Worm (Caenorhabditis elegans) whole organism, L4 larva: ENCODE results near the gene trcs-2.

Experiments
- D1046.2 ChIP-seq: fragments of 200-800 bp; sonication (Bioruptor generic); IDR thresholded peaks from 2 replicates; pipeline ENCODE4 v1.3.6; 2022; ENCODE audit warnings: missing genetic modification characterization, missing compliant biosample characterization
- F10B5.3 ChIP-seq: sonication (generic microtip); optimal IDR thresholded peaks from 2 replicates; lab custom pipeline; 2016; ENCODE audit warnings: mild to moderate bottlenecking, missing genetic modification characterization, missing compliant biosample characterization
- F44E2.7 ChIP-seq: fragments of 200-800 bp; sonication (Bioruptor generic); IDR thresholded peaks from 2 replicates; pipeline ENCODE4 v2.1.2; 2022; ENCODE audit warnings: missing genetic modification characterization, missing compliant biosample characterization
- T20F7.1 ChIP-seq: fragments of 200-800 bp; sonication (Bioruptor generic); optimal IDR thresholded peaks from 2 replicates; lab custom pipeline; 2018; ENCODE audit warnings: mild to moderate bottlenecking, missing genetic modification characterization, missing compliant biosample characterization
- T26A8.4 ChIP-seq: fragments of 200-800 bp; sonication (Bioruptor generic); IDR thresholded peaks from 2 replicates; pipeline ENCODE4 v1.3.6; 2022; ENCODE audit warnings: missing genetic modification characterization, missing compliant biosample characterization
- Y5F2A.4 ChIP-seq: fragments of 200-800 bp; sonication (Bioruptor generic); optimal IDR thresholded peaks from 2 replicates; lab custom pipeline; 2018; ENCODE audit warnings: mild to moderate bottlenecking, missing genetic modification characterization, missing compliant biosample characterization
- Y75B8A.6 ChIP-seq: fragments of 200-800 bp; sonication (Bioruptor generic); IDR thresholded peaks from 2 replicates; pipeline ENCODE4 v1.3.6; 2022; ENCODE audit warnings: missing genetic modification reagents, missing genetic modification characterization, missing compliant biosample characterization
- ama-1 ChIP-seq: fragments of 150-350 bp; optimal IDR thresholded peaks from 2 replicates; lab custom pipeline; 2014; ENCODE audit warnings: inconsistent platforms, mixed read lengths
- arid-1 ChIP-seq: fragments of 200-800 bp; sonication (Bioruptor generic); conservative IDR thresholded peaks from 2 replicates; pipeline ENCODE4 v1.3.6; 2022; ENCODE audit warnings: missing genetic modification reagents, missing genetic modification characterization, missing compliant biosample characterization
- ces-1 ChIP-seq: fragments of 150-350 bp; sonication (generic microtip); optimal IDR thresholded peaks from 4 replicates; lab custom pipeline; 2014; ENCODE audit warnings: missing biosample characterization, missing genetic modification reagents, missing genetic modification characterization
- daf-16 ChIP-seq, 3 experiments: sonication (generic microtip); optimal IDR thresholded peaks; 2 replicates each; lab custom pipeline; 2016 to 2017; ENCODE audit warnings: missing genetic modification characterization in 3 of 3, missing genetic modification reagents in 3 of 3, mild to moderate bottlenecking in 2 of 3, missing compliant biosample characterization in 2 of 3, missing biosample characterization in 1 of 3, moderate library complexity in 1 of 3
- daf-19 ChIP-seq: fragments of 200-800 bp; sonication (Bioruptor generic); conservative IDR thresholded peaks from 2 replicates; pipeline ENCODE4 v1.3.6; 2022; ENCODE audit warnings: missing genetic modification characterization, missing compliant biosample characterization
- daf-8 ChIP-seq: fragments of 200-800 bp; sonication (Bioruptor generic); IDR thresholded peaks from 2 replicates; pipeline ENCODE4 v1.3.6; 2022; ENCODE audit warnings: missing genetic modification characterization, missing compliant biosample characterization
- duxl-1 ChIP-seq: sonication (generic microtip); optimal IDR thresholded peaks from 2 replicates; lab custom pipeline; 2016; ENCODE audit warnings: mild to moderate bottlenecking, missing genetic modification characterization, moderate library complexity, missing compliant biosample characterization; ENCODE audit not compliant: poor library complexity
- dve-1 ChIP-seq: sonication (generic microtip); optimal IDR thresholded peaks from 2 replicates; lab custom pipeline; 2017; ENCODE audit warnings: antibody characterized with exemption, mild to moderate bottlenecking, missing genetic modification characterization, missing compliant biosample characterization; ENCODE audit not compliant: insufficient read depth
- fos-1 ChIP-seq: fragments of 150-350 bp; optimal IDR thresholded peaks from 2 replicates; lab custom pipeline; 2014; ENCODE audit warnings: missing biosample characterization, missing genetic modification characterization
- hlh-11 ChIP-seq: fragments of 200-800 bp; sonication (Bioruptor generic); optimal IDR thresholded peaks from 2 replicates; lab custom pipeline; 2018; ENCODE audit warnings: mild to moderate bottlenecking, missing genetic modification characterization, missing compliant biosample characterization
- lin-15B ChIP-seq: fragments of 150-350 bp; sonication (generic microtip); optimal IDR thresholded peaks from 3 replicates; lab custom pipeline; 2014; ENCODE audit warnings: missing biosample characterization, missing genetic modification characterization
- lir-3 ChIP-seq: sonication (generic microtip); optimal IDR thresholded peaks from 2 replicates; lab custom pipeline; 2016; ENCODE audit warnings: mild to moderate bottlenecking, missing genetic modification characterization, missing compliant biosample characterization
- mdl-1 ChIP-seq, 2 experiments: fragments of 150-350 bp in 1 of 2; sonication (generic microtip) in 1 of 2; optimal IDR thresholded peaks; 2 replicates each; lab custom pipeline; 2014 to 2017; ENCODE audit warnings: missing biosample characterization in 2 of 2, missing genetic modification characterization in 2 of 2
- mdt-29 ChIP-seq: fragments of 200-800 bp; sonication (Bioruptor generic); IDR thresholded peaks from 2 replicates; pipeline ENCODE4 v1.3.6; 2022; ENCODE audit warnings: missing genetic modification reagents, missing genetic modification characterization, missing compliant biosample characterization
- mep-1 ChIP-seq: fragments of 150-350 bp; sonication (generic microtip); optimal IDR thresholded peaks from 3 replicates; lab custom pipeline; 2014; ENCODE audit warnings: missing biosample characterization, missing genetic modification characterization
- mes-2 ChIP-seq: sonication (generic microtip); optimal IDR thresholded peaks from 2 replicates; lab custom pipeline; 2016; ENCODE audit warnings: missing genotype, mild to moderate bottlenecking, missing genetic modification characterization, missing compliant biosample characterization; ENCODE audit not compliant: poor library complexity, severe bottlenecking
- mxl-3 ChIP-seq: fragments of 200-800 bp; sonication (Bioruptor generic); optimal IDR thresholded peaks from 2 replicates; lab custom pipeline; 2018; ENCODE audit warnings: mild to moderate bottlenecking, missing genetic modification characterization, missing compliant biosample characterization
- nhr-11 ChIP-seq: fragments of 150-350 bp; optimal IDR thresholded peaks from 2 replicates; lab custom pipeline; 2014; ENCODE audit warnings: missing biosample characterization, missing genetic modification characterization
- nhr-111 ChIP-seq: fragments of 200-800 bp; sonication (Bioruptor generic); optimal IDR thresholded peaks from 2 replicates; lab custom pipeline; 2018; ENCODE audit warnings: mild to moderate bottlenecking, missing genetic modification characterization, missing compliant biosample characterization
- nhr-237 ChIP-seq: sonication (generic microtip); optimal IDR thresholded peaks from 2 replicates; lab custom pipeline; 2017; ENCODE audit warnings: missing biosample characterization, missing genetic modification characterization
- nhr-25 ChIP-seq: sonication (generic microtip); optimal IDR thresholded peaks from 2 replicates; lab custom pipeline; 2017; ENCODE audit warnings: missing genetic modification characterization, mild to moderate bottlenecking, missing compliant biosample characterization, antibody characterized with exemption, moderate library complexity, borderline replicate concordance; ENCODE audit not compliant: insufficient read depth
- nhr-28 ChIP-seq: fragments of 150-350 bp; optimal IDR thresholded peaks from 2 replicates; lab custom pipeline; 2014; ENCODE audit warnings: missing biosample characterization, missing genetic modification characterization
- nhr-41 ChIP-seq: fragments of 200-800 bp; sonication (Bioruptor generic); IDR thresholded peaks from 2 replicates; pipeline ENCODE4 v1.3.6; 2022; ENCODE audit warnings: missing genetic modification reagents, missing genetic modification characterization, missing compliant biosample characterization
- nhr-6 ChIP-seq: fragments of 150-350 bp; optimal IDR thresholded peaks from 2 replicates; lab custom pipeline; 2014; ENCODE audit warnings: missing biosample characterization, missing genetic modification characterization
- pha-4 ChIP-seq, 2 experiments: fragments of 150-350 bp in 1 of 2; fragments of 200-800 bp in 1 of 2; sonication (Bioruptor generic) in 1 of 2; IDR thresholded peaks in 1 of 2; optimal IDR thresholded peaks in 1 of 2; 2 replicates each; pipeline versions ENCODE4 v1.3.6 to Lab custom; 2014 to 2022; ENCODE audit warnings: missing genetic modification characterization in 2 of 2, missing genetic modification reagents in 2 of 2, missing biosample characterization in 1 of 2, missing compliant biosample characterization in 1 of 2
- pqm-1 ChIP-seq: sonication (generic microtip); optimal IDR thresholded peaks from 2 replicates; lab custom pipeline; 2017; ENCODE audit warnings: missing biosample characterization, missing genetic modification characterization
- rbr-2 ChIP-seq: sonication (generic microtip); optimal IDR thresholded peaks from 2 replicates; lab custom pipeline; 2016; ENCODE audit warnings: missing genotype, missing genetic modification characterization, missing compliant biosample characterization
- set-16 ChIP-seq: fragments of 200-800 bp; sonication (Bioruptor generic); IDR thresholded peaks from 2 replicates; pipeline ENCODE4 v1.3.6; 2022; ENCODE audit warnings: missing genetic modification reagents, missing genetic modification characterization, missing compliant biosample characterization
- skn-1 ChIP-seq: fragments of 150-350 bp; optimal IDR thresholded peaks from 2 replicates; lab custom pipeline; 2014; ENCODE audit warnings: missing biosample characterization, missing genetic modification characterization
- tag-97 ChIP-seq: fragments of 200-800 bp; sonication (Bioruptor generic); IDR thresholded peaks from 2 replicates; pipeline ENCODE4 v1.3.6; 2022; ENCODE audit warnings: missing genetic modification characterization, missing compliant biosample characterization
- tra-1 ChIP-seq: fragments of 200-800 bp; sonication (Bioruptor generic); IDR thresholded peaks from 2 replicates; pipeline ENCODE4 v1.3.6; 2022; ENCODE audit warnings: missing genetic modification reagents, missing genetic modification characterization, missing compliant biosample characterization
- unc-62 ChIP-seq, 3 experiments: fragments of 150-350 bp in 1 of 3; sonication (generic microtip); optimal IDR thresholded peaks in 2 of 3; peaks in 1 of 3; 1 replicate in 1 of 3; 2 replicates in 2 of 3; lab custom pipeline; 2014 to 2017; ENCODE audit warnings: missing biosample characterization in 3 of 3, missing genetic modification characterization in 3 of 3, missing genetic modification reagents in 3 of 3, missing genotype in 1 of 3
- vab-7 ChIP-seq: fragments of 200-800 bp; sonication (Bioruptor generic); IDR thresholded peaks from 2 replicates; pipeline ENCODE4 v1.3.6; 2022; ENCODE audit warnings: missing genetic modification reagents, missing genetic modification characterization, missing compliant biosample characterization
- zfp-3 ChIP-seq: fragments of 200-800 bp; sonication (Bioruptor generic); conservative IDR thresholded peaks from 2 replicates; pipeline ENCODE4 v1.3.6; 2022; ENCODE audit warnings: missing genetic modification reagents, missing genetic modification characterization, missing compliant biosample characterization
- zip-11 ChIP-seq: fragments of 200-800 bp; sonication (Bioruptor generic); IDR thresholded peaks from 2 replicates; pipeline ENCODE4 v1.3.6; 2022; ENCODE audit warnings: missing genetic modification characterization, missing compliant biosample characterization
- ztf-7 ChIP-seq: fragments of 150-350 bp; optimal IDR thresholded peaks from 2 replicates; lab custom pipeline; 2014; ENCODE audit warnings: missing biosample characterization, missing genetic modification characterization

trcs-2 gene

DNA sequence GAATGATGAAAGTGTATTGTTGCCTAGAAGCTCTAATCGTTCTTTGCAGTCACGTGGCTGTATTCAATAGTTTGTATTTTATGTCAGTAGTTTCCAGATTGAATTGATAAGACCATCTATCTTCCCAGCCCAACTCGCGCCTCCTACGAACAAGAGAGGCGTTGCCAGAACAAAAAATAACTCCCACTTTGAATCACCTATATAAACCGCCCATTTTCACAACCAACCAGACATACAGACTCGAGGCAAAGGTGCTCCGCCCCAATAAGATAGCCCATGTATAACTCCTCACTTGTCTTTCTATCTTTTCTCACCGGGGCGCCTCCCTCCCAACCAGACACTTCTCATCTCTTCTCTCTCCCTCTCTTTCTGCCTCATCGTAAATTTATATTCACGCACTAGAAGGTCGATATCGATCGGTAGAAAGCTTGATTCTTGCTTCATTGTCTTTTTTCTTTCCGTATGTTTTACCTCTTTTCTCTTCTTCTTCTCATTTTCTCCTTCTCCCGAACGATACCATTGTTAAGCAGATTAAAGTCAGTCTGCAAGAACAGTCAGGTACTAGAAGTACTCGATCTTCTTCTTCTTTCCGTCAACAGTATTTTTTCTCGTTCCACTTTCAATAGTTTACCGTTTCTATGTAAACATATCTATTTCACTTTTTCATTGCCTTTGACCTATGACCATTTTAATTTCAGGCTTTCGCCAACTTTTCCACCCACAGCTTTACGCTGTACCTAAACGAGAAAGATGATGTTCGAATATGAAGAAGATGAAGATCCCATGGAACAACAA lies 21.3 kb downstream of the trcs-2 start, which contains the start of gene mak-1 (continued):
- TF ChIP-seq tag-97 (no peak), lir-3 (tag; lab: Kevin White, UChicago) (no peak), zfp-3 (GFP tag; lab: Robert Waterston, UW) (no peak), nhr-41 (GFP tag; lab: Robert Waterston, UW) (no peak), lin-15B (tag; lab: Kevin White, UChicago) (no peak), F44E2.7 (GFP tag; lab: Robert Waterston, UW) (no peak), daf-19 (GFP tag; lab: Robert Waterston, UW) (no peak), mdt-29 (GFP tag; lab: Robert Waterston, UW) (no peak), nhr-237 (tag; lab: Kevin White, UChicago) (no peak), set-16 (GFP tag; lab: Robert Waterston, UW) (no peak; the same call in 1 of the 2 replicates), nhr-28 (tag; lab: Kevin White, UChicago) (peak; percentile 96), mes-2 (tag; lab: Kevin White, UChicago) (peak; percentile 20), arid-1 (GFP tag; lab: Robert Waterston, UW) (peak; percentile 39; the same call in 1 of the 2 replicates), mdl-1 (tag; optimal IDR thresholded peaks at IDR 0.05; lab: Kevin White, UChicago) (peak; percentile 27 to 88), skn-1 (no peak), zip-11 (GFP tag; lab: Robert Waterston, UW) (no peak), ama-1 (peak; percentile 94), ces-1 (GFP tag; lab: Kevin White, UChicago) (no peak), rbr-2 (tag; lab: Kevin White, UChicago) (no peak), hlh-11 (tag; lab: Kevin White, UChicago) (peak; percentile 74), nhr-6 (tag; lab: Kevin White, UChicago) (peak; percentile 39), pha-4 (GFP tag; IDR thresholded peaks at IDR 0.05; lab: Robert Waterston, UW) (no peak), pha-4 (tag; optimal IDR thresholded peaks at IDR 0.05; lab: Kevin White, UChicago) (no peak), dve-1 (tag; lab: Kevin White, UChicago) (peak; percentile 73), nhr-111 (no peak)
- TF ChIP-seq, all 104 proteins: peak for 28

- TF ChIP-seq mxl-3 (peak; percentile 40), duxl-1 (tag; lab: Kevin White, UChicago) (peak; percentile 64), T26A8.4 (GFP tag; lab: Robert Waterston, UW) (peak; percentile 64), tra-1 (GFP tag; lab: Robert Waterston, UW) (no peak), Y5F2A.4 (GFP tag; lab: Kevin White, UChicago) (no peak), ama-1 (peak; percentile 85), Y75B8A.6 (GFP tag; lab: Robert Waterston, UW) (0 out of 2 replicates have a peak, but pooled peaks have one; percentile 8), T20F7.1 (GFP tag; lab: Kevin White, UChicago) (peak; percentile 4), arid-1 (GFP tag; lab: Robert Waterston, UW) (no peak), unc-62 (GFP tag; optimal IDR thresholded peaks at IDR 0.05 in 1 of 2; lab: Kevin White, UChicago) (peak in 1 of 2 experiments; percentile 76), unc-62 (tag; optimal IDR thresholded peaks at IDR 0.05; lab: Kevin White, UChicago) (no peak), fos-1 (no peak), F44E2.7 (GFP tag; lab: Robert Waterston, UW) (no peak), vab-7 (GFP tag; lab: Robert Waterston, UW) (no peak; the same call in 1 of the 2 replicates), F10B5.3 (no peak), mep-1 (tag; lab: Kevin White, UChicago) (peak; percentile 11), nhr-11 (peak; percentile 62), dve-1 (tag; lab: Kevin White, UChicago) (peak; percentile 30), daf-8 (no peak), nhr-6 (tag; lab: Kevin White, UChicago) (no peak), mdt-29 (GFP tag; lab: Robert Waterston, UW) (no peak; the same call in 1 of the 2 replicates), D1046.2 (GFP tag; lab: Robert Waterston, UW) (peak; percentile 77), hlh-11 (tag; lab: Kevin White, UChicago) (no peak), nhr-25 (peak; percentile 38), daf-16 (GFP tag; optimal IDR thresholded peaks at IDR 0.05; lab: Kevin White, UChicago) (no peak), daf-16 (tag; optimal IDR thresholded peaks at IDR 0.05; lab: Kevin White, UChicago) (peak; percentile 31), pqm-1 (no peak), ztf-7 (tag; lab: Kevin White, UChicago) (no peak)
These were observed 22.5 kb downstream of the trcs-2 start for ce11 chrII:8744555-8745448.
